Fruit fly (Drosophila melanogaster): ENCODE data around the gene CG11841.

CG11841 gene

dm6 chr3R:29083459-29084457 lies 32.9 kb downstream of the CG11841 start:
- TF ChIP-seq Myc (optimal IDR thresholded peaks at IDR 0.05) = no peak
- TF ChIP-seq ttk (optimal IDR thresholded peaks at IDR 0.05) = no peak
- no peak for TF ChIP-seq Sin3A (optimal IDR thresholded peaks at IDR 0.05)
- TF ChIP-seq h (optimal IDR thresholded peaks at IDR 0.05) = no peak
- TF ChIP-seq psq (optimal IDR thresholded peaks at IDR 0.05) = no peak
- no peak for TF ChIP-seq insv (optimal IDR thresholded peaks at IDR 0.05)

dm6 chr3R:29086896-29087295 lies 36.0 kb downstream of the CG11841 start:
- TF ChIP-seq ttk (optimal IDR thresholded peaks at IDR 0.05) = no peak

- no peak for TF ChIP-seq psq (optimal IDR thresholded peaks at IDR 0.05)
- TF ChIP-seq Myc (optimal IDR thresholded peaks at IDR 0.05) = no peak
- TF ChIP-seq Sin3A (optimal IDR thresholded peaks at IDR 0.05) = no peak
- no peak for TF ChIP-seq ttk (optimal IDR thresholded peaks at IDR 0.05)
- no peak for TF ChIP-seq insv (optimal IDR thresholded peaks at IDR 0.05)
- no peak for TF ChIP-seq h (optimal IDR thresholded peaks at IDR 0.05)
Measured at dm6 chr3R:29087302-29087782, 36.5 kb downstream of the CG11841 start.

DNA sequence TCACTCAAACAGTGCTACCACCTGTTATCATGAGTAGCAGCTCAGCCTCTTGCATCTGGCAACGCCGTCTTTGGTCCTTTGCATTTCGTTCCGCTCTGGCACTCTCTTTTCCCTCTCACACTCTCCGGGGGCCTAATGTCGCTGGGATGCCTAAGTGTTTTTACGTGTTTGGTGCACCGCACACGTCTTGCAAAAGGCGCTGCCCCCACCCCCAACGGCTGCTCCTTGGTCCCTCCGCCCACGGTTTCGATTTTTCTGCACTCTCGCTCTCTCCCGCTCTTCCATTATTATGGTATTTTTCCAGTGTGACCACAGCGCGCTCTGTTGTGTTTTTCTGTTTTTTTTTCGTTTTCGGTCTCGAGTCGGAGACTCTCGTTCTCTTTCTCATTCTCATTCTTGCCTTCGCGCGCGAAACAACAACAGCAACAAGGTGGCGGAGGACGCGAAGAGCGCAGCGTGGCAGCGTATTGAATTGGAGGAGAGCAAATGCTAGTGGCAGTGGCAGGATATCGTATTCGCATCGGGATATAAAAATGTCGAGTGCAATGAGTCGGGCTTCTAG lies 37.2 kb downstream of the CG11841 start:
- TF ChIP-seq h (optimal IDR thresholded peaks at IDR 0.05) = no peak
- no peak for TF ChIP-seq insv (optimal IDR thresholded peaks at IDR 0.05)
- TF ChIP-seq Sin3A (optimal IDR thresholded peaks at IDR 0.05) = no peak
- no peak for TF ChIP-seq Myc (optimal IDR thresholded peaks at IDR 0.05)
- TF ChIP-seq psq (optimal IDR thresholded peaks at IDR 0.05) = no peak
- TF ChIP-seq ttk (optimal IDR thresholded peaks at IDR 0.05) = no peak

dm6 chr3R:29088938-29089661 lies 38.2 kb downstream of the CG11841 start:
- no peak for TF ChIP-seq insv (optimal IDR thresholded peaks at IDR 0.05)
- no peak for TF ChIP-seq Sin3A (optimal IDR thresholded peaks at IDR 0.05)
- no peak for TF ChIP-seq Myc (optimal IDR thresholded peaks at IDR 0.05)
- TF ChIP-seq ttk (optimal IDR thresholded peaks at IDR 0.05) = no peak
- no peak for TF ChIP-seq h (optimal IDR thresholded peaks at IDR 0.05)
- no peak for TF ChIP-seq psq (optimal IDR thresholded peaks at IDR 0.05)

DNA sequence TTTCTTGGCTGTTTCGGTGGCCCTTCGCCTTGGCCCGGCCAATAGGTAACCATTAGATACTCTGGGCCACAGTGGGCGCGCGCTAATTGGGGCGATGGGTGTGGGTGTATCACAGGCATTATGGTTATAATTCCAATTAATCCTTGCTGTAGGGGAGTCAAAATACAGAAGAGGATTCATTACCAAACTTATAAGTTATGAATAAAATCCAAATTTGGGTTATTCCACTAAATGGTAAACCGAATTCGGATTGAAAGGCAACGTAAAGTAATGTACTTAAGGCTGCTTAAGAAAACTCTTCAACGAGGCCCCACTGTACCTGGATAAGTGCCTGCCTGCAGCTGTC lies 38.8 kb downstream of the CG11841 start:
- TF ChIP-seq ttk (optimal IDR thresholded peaks at IDR 0.05) (no peak), Myc (optimal IDR thresholded peaks at IDR 0.05) (no peak), Sin3A (optimal IDR thresholded peaks at IDR 0.05) (no peak)

DNA sequence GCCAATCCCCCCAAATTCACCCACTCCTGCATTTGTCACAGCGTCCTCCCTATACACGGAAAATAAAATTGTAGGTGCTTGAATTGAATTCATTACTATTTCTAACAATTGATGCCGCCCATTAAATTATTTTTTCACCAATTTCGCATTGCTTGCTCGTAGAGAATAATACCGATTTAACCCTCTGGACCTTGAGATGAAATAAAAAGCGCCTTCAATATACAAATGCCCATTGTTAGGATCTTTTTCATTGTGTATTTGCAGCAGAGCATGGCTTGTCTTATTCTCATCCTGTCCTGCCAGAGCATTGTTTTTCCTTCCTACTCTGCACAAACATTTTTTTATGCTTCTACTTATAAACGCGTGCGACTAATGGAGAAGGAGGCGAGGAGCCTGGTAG lies 40.8 kb downstream of the CG11841 start:
- TF ChIP-seq Sin3A (optimal IDR thresholded peaks at IDR 0.05) = no peak
- no peak for TF ChIP-seq insv (optimal IDR thresholded peaks at IDR 0.05)
- no peak for TF ChIP-seq h (optimal IDR thresholded peaks at IDR 0.05)

DNA sequence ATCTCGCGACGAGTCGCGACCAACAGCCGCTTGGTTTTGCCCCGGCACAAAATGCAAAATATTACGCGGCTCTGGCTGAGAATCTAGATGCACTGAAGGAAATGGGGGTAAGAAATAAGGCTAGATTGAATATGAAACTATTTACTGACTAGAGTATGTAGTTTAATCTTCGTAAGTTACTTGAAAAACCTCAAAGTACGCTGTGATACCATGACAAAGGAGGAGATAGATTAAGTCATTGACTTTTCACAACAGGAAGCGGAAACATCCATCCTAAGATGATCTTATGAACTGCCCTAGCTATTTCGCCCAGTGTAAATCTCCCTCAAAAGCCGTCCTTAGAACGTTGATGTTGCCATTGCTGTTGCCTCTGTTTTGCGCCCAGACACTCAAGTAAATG lies 43.3 kb downstream of the CG11841 start:
- no peak for TF ChIP-seq insv (optimal IDR thresholded peaks at IDR 0.05)
- no peak for TF ChIP-seq ttk (optimal IDR thresholded peaks at IDR 0.05)
- TF ChIP-seq psq (optimal IDR thresholded peaks at IDR 0.05) = no peak
- no peak for TF ChIP-seq h (optimal IDR thresholded peaks at IDR 0.05)
- no peak for TF ChIP-seq Sin3A (optimal IDR thresholded peaks at IDR 0.05)
- no peak for TF ChIP-seq Myc (optimal IDR thresholded peaks at IDR 0.05)

- TF ChIP-seq Sin3A (optimal IDR thresholded peaks at IDR 0.05) (no peak), h (optimal IDR thresholded peaks at IDR 0.05) (no peak), Myc (optimal IDR thresholded peaks at IDR 0.05) (no peak), ttk (optimal IDR thresholded peaks at IDR 0.05) (no peak), insv (optimal IDR thresholded peaks at IDR 0.05) (no peak), psq (optimal IDR thresholded peaks at IDR 0.05) (no peak)
Measured at dm6 chr3R:29095525-29095924, 44.7 kb downstream of the CG11841 start.

- TF ChIP-seq Myc (optimal IDR thresholded peaks at IDR 0.05) = no peak
- TF ChIP-seq ttk (optimal IDR thresholded peaks at IDR 0.05) = no peak
- TF ChIP-seq Sin3A (optimal IDR thresholded peaks at IDR 0.05) = no peak
- no peak for TF ChIP-seq h (optimal IDR thresholded peaks at IDR 0.05)
- no peak for TF ChIP-seq insv (optimal IDR thresholded peaks at IDR 0.05)
- TF ChIP-seq psq (optimal IDR thresholded peaks at IDR 0.05) = no peak
Measured at dm6 chr3R:29096009-29096443, 45.2 kb downstream of the CG11841 start.

DNA sequence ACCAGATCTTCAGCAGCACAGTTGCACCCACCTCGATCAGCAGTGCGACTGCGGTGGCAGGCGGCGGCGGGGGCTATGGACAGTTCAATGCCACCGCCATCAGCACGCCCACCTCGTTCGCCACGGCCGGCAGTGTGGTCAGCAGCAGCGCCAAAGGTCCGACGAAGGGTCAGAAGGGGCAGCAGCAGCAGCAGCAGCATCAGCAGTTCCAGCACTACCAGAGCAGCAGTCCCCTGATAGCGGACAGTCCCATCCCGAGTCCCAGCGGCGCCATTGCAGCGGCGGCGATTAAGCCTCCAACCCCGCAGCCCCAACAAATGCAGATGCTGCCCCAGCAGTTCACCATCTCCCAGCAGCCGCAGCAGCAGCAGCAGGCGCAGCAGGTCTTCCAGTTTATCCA lies 47.2 kb downstream of the CG11841 start:
- no peak for TF ChIP-seq Myc (optimal IDR thresholded peaks at IDR 0.05)

Data from Kc167 (cell line).